Fruit fly (Drosophila melanogaster): ENCODE measurements around the gene CG14292.
A peak's percentile ranks its signal among the peaks of the same experiment; 100 is the strongest.

CG14292 gene

DNA sequence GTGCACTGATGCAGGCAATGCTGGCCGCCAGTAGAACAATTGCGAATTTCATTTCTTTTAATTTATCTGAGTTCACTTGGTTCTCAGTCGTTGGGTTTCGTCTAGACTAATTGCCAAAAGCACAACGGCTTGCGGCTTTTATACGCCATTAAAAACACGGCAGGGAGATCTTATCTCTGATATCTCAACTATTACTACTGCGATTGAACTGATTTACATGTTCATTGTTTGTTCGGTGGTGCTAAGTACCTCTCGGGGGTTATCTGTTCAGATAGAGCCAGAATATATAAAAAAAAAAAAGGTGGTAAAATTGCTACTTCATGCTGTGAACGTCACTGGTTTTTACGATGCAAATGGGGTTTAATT is at the start of gene CG14292:
TSS of gene CG14292 (minus strand) at position 101 of the 366 bp plus-strand sequence.
- no peak for TF ChIP-seq CG8478 (optimal IDR thresholded peaks at IDR 0.05)
- TF ChIP-seq CTCF (optimal IDR thresholded peaks at IDR 0.05), result no peak

- TF ChIP-seq CTCF (optimal IDR thresholded peaks at IDR 0.05), result no peak
- TF ChIP-seq CG8478 (optimal IDR thresholded peaks at IDR 0.05), result no peak
Observed at dm6 chr3R:18949896-18950295, 44.4 kb upstream of the CG14292 start, which contains the start of gene CG43732. TSS of gene CG43732 (plus strand) at chr3R:18950196.

- TF ChIP-seq CG8478 (optimal IDR thresholded peaks at IDR 0.05) (no peak), CTCF (optimal IDR thresholded peaks at IDR 0.05) (no peak)
Observed at dm6 chr3R:18949131-18949530, 43.7 kb upstream of the CG14292 start.

- TF ChIP-seq CTCF (optimal IDR thresholded peaks at IDR 0.05) (no peak), CG8478 (optimal IDR thresholded peaks at IDR 0.05) (no peak)
Observed at dm6 chr3R:18947307-18947706, 41.9 kb upstream of the CG14292 start.

dm6 chr3R:18931725-18932124 is 26.3 kb upstream of the CG14292 start:
- TF ChIP-seq CG8478 (optimal IDR thresholded peaks at IDR 0.05), result no peak
- no peak for TF ChIP-seq CTCF (optimal IDR thresholded peaks at IDR 0.05)

- TF ChIP-seq CG8478 (optimal IDR thresholded peaks at IDR 0.05) (no peak), CTCF (optimal IDR thresholded peaks at IDR 0.05) (peak in 1 of 2 experiments; percentile 12)
Observed at dm6 chr3R:18928918-18929705, 23.7 kb upstream of the CG14292 start, which contains the start of gene CG42613. TSS of gene CG42613 (plus strand) at chr3R:18929196.

- no peak for TF ChIP-seq CTCF (optimal IDR thresholded peaks at IDR 0.05)
- no peak for TF ChIP-seq CG8478 (optimal IDR thresholded peaks at IDR 0.05)
Observed at dm6 chr3R:18928346-18928917, 23.0 kb upstream of the CG14292 start, which contains the start of gene Mpc1. TSS of gene Mpc1 (minus strand) at chr3R:18928659.

dm6 chr3R:18924636-18924977 is 19.2 kb upstream of the CG14292 start:
- TF ChIP-seq CTCF (optimal IDR thresholded peaks at IDR 0.05), result no peak
- no peak for TF ChIP-seq CG8478 (optimal IDR thresholded peaks at IDR 0.05)

- no peak for TF ChIP-seq CTCF (optimal IDR thresholded peaks at IDR 0.05)
- no peak for TF ChIP-seq CG8478 (optimal IDR thresholded peaks at IDR 0.05)
Observed at dm6 chr3R:18923802-18924635, 18.6 kb upstream of the CG14292 start.

DNA sequence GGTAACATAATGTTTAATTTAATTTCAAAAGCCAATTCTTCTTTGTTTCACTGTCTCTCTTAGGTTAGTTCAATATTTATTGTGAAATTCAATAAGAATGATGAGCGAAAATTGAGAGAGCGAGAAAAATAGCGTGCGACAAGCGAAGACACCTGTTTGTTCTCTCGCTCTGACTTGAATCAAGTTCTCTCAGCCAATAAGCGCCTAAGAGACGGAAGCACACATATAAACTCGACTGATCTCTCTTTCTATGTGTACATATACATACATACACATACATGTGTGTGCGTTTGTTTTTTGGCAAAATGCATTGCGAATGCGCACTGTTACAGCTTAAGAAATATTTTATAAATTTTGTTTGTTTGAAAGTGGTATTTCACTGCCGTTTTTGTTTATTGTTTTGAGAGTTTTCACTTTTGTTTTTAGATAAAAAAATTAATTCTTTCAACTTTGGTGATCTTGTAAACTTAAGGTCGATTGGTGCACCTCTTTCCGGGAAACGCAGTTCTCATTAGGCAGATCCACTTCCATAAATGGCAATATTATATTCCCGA is 17.8 kb upstream of the CG14292 start:
- TF ChIP-seq CG8478 (optimal IDR thresholded peaks at IDR 0.05), result no peak
- no peak for TF ChIP-seq CTCF (optimal IDR thresholded peaks at IDR 0.05)

DNA sequence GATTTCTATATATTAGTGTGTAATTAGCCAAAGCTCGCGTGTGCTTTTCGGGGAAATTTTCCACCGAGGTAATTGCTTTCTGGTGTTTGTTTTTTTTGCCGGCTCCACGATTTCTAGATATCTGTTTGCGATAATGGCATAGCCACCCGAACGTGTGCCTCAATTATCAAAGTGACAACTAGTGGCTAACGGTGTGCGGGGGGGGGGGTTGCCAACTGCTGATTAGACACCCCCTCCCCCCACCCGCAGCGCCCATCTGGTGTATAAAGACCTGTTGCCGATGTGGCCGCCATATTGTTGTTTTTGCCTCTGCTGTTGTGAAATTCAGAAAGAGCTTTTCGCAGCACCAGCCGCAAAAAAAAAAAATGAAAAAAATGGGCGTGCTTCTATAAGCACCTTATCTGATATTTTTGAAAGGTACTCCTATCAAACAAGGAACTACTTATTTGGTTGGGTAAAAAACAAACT is 13.5 kb upstream of the CG14292 start:
- TF ChIP-seq CTCF (optimal IDR thresholded peaks at IDR 0.05) (no peak), CG8478 (optimal IDR thresholded peaks at IDR 0.05) (no peak)

DNA sequence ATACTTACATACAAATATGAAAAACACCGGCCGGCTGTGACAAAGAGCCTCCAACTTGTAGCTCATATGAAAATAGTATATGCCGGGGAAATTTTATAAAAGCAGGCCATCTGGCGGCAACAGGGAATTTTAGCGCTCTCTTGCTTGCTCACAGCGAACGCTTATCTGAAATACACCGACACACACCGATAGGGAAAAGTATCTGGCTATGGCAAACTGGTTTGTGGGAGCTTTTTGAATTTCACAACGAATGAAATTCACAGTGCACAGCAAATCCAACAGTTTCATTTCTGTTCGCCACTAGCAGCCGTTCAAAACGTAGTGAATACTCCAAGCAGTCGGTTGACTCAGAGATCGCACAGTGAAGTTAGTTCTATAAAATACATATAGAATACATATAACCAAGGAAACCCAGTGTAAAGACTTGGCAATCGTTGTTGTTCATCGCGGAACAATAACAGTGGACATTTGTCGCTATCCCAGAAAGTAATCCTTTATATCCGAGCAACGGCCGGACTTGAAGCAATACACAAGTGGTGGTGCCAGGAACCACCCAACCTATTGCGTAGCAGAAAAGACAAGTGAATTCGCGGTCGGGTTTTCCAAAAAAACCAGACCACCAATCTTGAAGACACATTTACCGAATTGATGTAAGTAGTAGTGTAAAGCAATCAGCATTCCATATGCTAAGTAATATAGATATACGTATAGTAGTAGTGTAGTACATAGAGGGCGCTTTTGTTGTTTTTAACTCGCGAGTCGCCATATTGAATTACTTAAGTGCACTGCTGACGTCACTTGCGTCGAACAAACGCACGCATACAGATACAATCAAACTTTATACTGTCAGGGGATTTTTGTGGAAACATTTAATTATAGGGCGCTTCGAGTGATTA is 12.8 kb upstream of the CG14292 start:
- TF ChIP-seq CG8478 (optimal IDR thresholded peaks at IDR 0.05), result no peak
- peak; percentile 68 to 71 for TF ChIP-seq CTCF (optimal IDR thresholded peaks at IDR 0.05)

- TF ChIP-seq CTCF (optimal IDR thresholded peaks at IDR 0.05) (no peak), CG8478 (optimal IDR thresholded peaks at IDR 0.05) (no peak)
Observed at dm6 chr3R:18916715-18917253, 11.3 kb upstream of the CG14292 start.

Measured in S2 (cell line).